Worm (Caenorhabditis elegans) whole organism, midembryonic: ENCODE results near the gene pxf-1.

ENCODE experiments used
- flt-1 ChIP-seq: fragments of 200-800 bp; sonication (Bioruptor generic); IDR thresholded peaks from 2 replicates; pipeline ENCODE4 v1.3.6; 2022; ENCODE audit warnings: missing genetic modification characterization, missing compliant biosample characterization
- med-1 ChIP-seq: sonication (generic microtip); optimal IDR thresholded peaks from 2 replicates; lab custom pipeline; 2017; ENCODE audit warnings: missing genetic modification characterization, mild to moderate bottlenecking, missing compliant biosample characterization, antibody characterized with exemption, missing genetic modification reagents; ENCODE audit not compliant: insufficient read depth

- no peak for TF ChIP-seq med-1 (GFP tag; lab: Kevin White, UChicago)
- TF ChIP-seq flt-1: no peak
Measured at ce11 chrIV:10223723-10224122, 49.6 kb upstream of the pxf-1 start, which contains the start of gene nas-12.
